Worm (Caenorhabditis elegans) whole organism, mixed stage, embryonic: ENCODE results near the gene nhr-156.

Source experiments
- mep-1 ChIP-seq: fragments of 150-350 bp; optimal IDR thresholded peaks from 2 replicates; lab custom pipeline; 2017; ENCODE audit warnings: missing biosample characterization, missing genetic modification reagents, missing genetic modification characterization, inconsistent platforms
- nhr-12 ChIP-seq: fragments of 150-350 bp; optimal IDR thresholded peaks from 2 replicates; lab custom pipeline; 2014; ENCODE audit warnings: missing biosample characterization, missing genetic modification characterization
- nhr-28 ChIP-seq: fragments of 150-350 bp; optimal IDR thresholded peaks from 2 replicates; lab custom pipeline; 2014; ENCODE audit warnings: missing biosample characterization, missing genetic modification characterization
- sptf-1 ChIP-seq: sonication (generic microtip); optimal IDR thresholded peaks from 2 replicates; lab custom pipeline; 2017; ENCODE audit warnings: mild to moderate bottlenecking, missing genetic modification characterization, moderate library complexity, missing compliant biosample characterization
- zip-8 ChIP-seq: fragments of 150-350 bp; optimal IDR thresholded peaks from 2 replicates; lab custom pipeline; 2014; ENCODE audit warnings: missing biosample characterization, missing genetic modification characterization

- TF ChIP-seq nhr-12 (tag; lab: Kevin White, UChicago) (no peak), nhr-28 (tag; lab: Kevin White, UChicago) (no peak), sptf-1 (no peak), mep-1 (tag; lab: Kevin White, UChicago) (no peak), zip-8 (tag; lab: Kevin White, UChicago) (no peak)
Measured at ce11 chrV:3945053-3945452, 39.1 kb downstream of the nhr-156 start, which contains the start of gene cyp-35B3.
